Worm (Caenorhabditis elegans): ENCODE data around the gene F14D7.1.

DNA sequence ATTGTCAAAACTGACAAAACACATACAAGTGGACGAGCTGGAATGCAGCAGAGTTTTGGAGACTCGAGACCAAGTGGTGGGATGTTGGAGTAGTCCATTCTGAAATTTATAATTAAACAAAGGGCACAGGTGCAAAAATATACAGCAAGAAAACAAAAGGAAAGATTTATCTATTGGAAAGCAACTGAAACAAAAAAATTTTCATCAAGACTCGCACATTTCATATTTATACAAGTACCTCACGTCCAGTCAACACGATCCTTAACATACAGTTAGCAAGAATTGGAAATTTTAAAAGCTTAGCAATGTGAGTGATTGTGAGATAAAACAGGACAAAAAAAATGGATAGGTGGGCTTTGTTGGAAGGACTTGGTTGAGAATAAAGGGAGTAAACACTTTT, 25.0 kb upstream of the F14D7.1 start, which contains the start of gene F47B8.1:
- TF ChIP-seq F55B11.4 (tag; optimal IDR thresholded peaks at IDR 0.05; ENCODE audit: borderline replicate concordance, insufficient read depth), result no peak
- TF ChIP-seq mel-28 (tag; optimal IDR thresholded peaks at IDR 0.05; ENCODE audit: borderline replicate concordance), result no peak
- no peak for TF ChIP-seq egl-44 (GFP tag; IDR thresholded peaks at IDR 0.05)
- TF ChIP-seq nfya-1 (tag; optimal IDR thresholded peaks at IDR 0.05; ENCODE audit: borderline replicate concordance, insufficient read depth), result no peak
- no peak for TF ChIP-seq lir-1 (GFP tag; conservative IDR thresholded peaks at IDR 0.05)
